Worm (Caenorhabditis elegans): ENCODE measurements around the gene sre-20.

sre-20 gene

ce11 chrV:12773852-12774251 lies 10.9 kb downstream of the sre-20 start:
- no peak for TF ChIP-seq efl-1 (optimal IDR thresholded peaks at IDR 0.05)
- peak in 1 of 2 experiments; percentile 86 for TF ChIP-seq efl-1 (GFP tag; optimal IDR thresholded peaks at IDR 0.05 in 1 of 2)
- peak; percentile 59 for TF ChIP-seq fkh-8 (tag; optimal IDR thresholded peaks at IDR 0.05)
- no peak for TF ChIP-seq ceh-88 (GFP tag; IDR thresholded peaks at IDR 0.05)
- no peak for TF ChIP-seq C04F5.9 (tag; optimal IDR thresholded peaks at IDR 0.05)

ce11 chrV:12773222-12773621 lies 11.5 kb downstream of the sre-20 start, which contains the start of gene ZC455.1:
Gene ZC455.1 (plus strand): TSS chrV:12773522.
- TF ChIP-seq nhr-11 (tag; optimal IDR thresholded peaks at IDR 0.05), result no peak
- TF ChIP-seq fkh-4 (tag; optimal IDR thresholded peaks at IDR 0.05; ENCODE audit: borderline replicate concordance), result no peak
- no peak for TF ChIP-seq zag-1 (tag; optimal IDR thresholded peaks at IDR 0.05)

ce11 chrV:12768946-12769345 lies 15.8 kb downstream of the sre-20 start, which contains the start of gene srt-43:
Gene srt-43 (plus strand): TSS chrV:12769246.
- TF ChIP-seq mef-2 (tag; optimal IDR thresholded peaks at IDR 0.05) (no peak), nhr-11 (tag; optimal IDR thresholded peaks at IDR 0.05) (no peak), dsc-1 (tag; optimal IDR thresholded peaks at IDR 0.05) (no peak), lin-39 (tag; optimal IDR thresholded peaks at IDR 0.05) (no peak), elt-3 (tag; optimal IDR thresholded peaks at IDR 0.05) (no peak), ztf-4 (tag; optimal IDR thresholded peaks at IDR 0.05) (no peak), pax-3 (tag; optimal IDR thresholded peaks at IDR 0.05) (no peak), sptf-1 (tag; optimal IDR thresholded peaks at IDR 0.05) (no peak), nhr-47 (tag; optimal IDR thresholded peaks at IDR 0.05) (no peak), lin-15B (tag; optimal IDR thresholded peaks at IDR 0.05) (no peak), ces-1 (GFP tag; optimal IDR thresholded peaks at IDR 0.05) (no peak), C34B4.2 (tag; optimal IDR thresholded peaks at IDR 0.05) (no peak), pag-3 (tag; optimal IDR thresholded peaks at IDR 0.05; ENCODE audit: borderline replicate concordance, insufficient read depth) (no peak), ztf-11 (tag; optimal IDR thresholded peaks at IDR 0.05) (no peak), unc-86 (tag; optimal IDR thresholded peaks at IDR 0.05) (no peak), fkh-10 (GFP tag; optimal IDR thresholded peaks at IDR 0.05) (no peak), snu-23 (GFP tag; optimal IDR thresholded peaks at IDR 0.05) (no peak)

ce11 chrV:12763291-12763995 lies 21.3 kb downstream of the sre-20 start, which contains the start of the genes abcf-1 and scc-3:
Gene abcf-1 (minus strand): TSS chrV:12763375.
Gene scc-3 (plus strand): TSS chrV:12763945.
- TF ChIP-seq nhr-12 (tag; optimal IDR thresholded peaks at IDR 0.05) (no peak), pax-3 (tag; optimal IDR thresholded peaks at IDR 0.05) (no peak), nhr-11 (tag; optimal IDR thresholded peaks at IDR 0.05) (no peak), sptf-1 (tag; optimal IDR thresholded peaks at IDR 0.05) (no peak), lir-3 (tag; optimal IDR thresholded peaks at IDR 0.05; ENCODE audit: poor library complexity) (no peak), ztf-4 (tag; optimal IDR thresholded peaks at IDR 0.05) (no peak), sup-37 (GFP tag; optimal IDR thresholded peaks at IDR 0.05) (no peak), snpc-4 (tag; optimal IDR thresholded peaks at IDR 0.05) (no peak), lin-35 (GFP tag; optimal IDR thresholded peaks at IDR 0.05) (peak; percentile 45 to 71), ceh-8 (GFP tag; optimal IDR thresholded peaks at IDR 0.05) (no peak), fkh-8 (tag; optimal IDR thresholded peaks at IDR 0.05) (no peak), blmp-1 (tag; optimal IDR thresholded peaks at IDR 0.05) (no peak), pqm-1 (tag; optimal IDR thresholded peaks at IDR 0.05) (no peak), lin-39 (tag; optimal IDR thresholded peaks at IDR 0.05) (no peak), nhr-90 (tag; optimal IDR thresholded peaks at IDR 0.05; ENCODE audit: poor library complexity) (no peak), lin-14 (GFP tag; optimal IDR thresholded peaks at IDR 0.05) (no peak), egl-27 (tag; optimal IDR thresholded peaks at IDR 0.05) (no peak), unc-86 (tag; optimal IDR thresholded peaks at IDR 0.05) (no peak), unc-30 (tag; optimal IDR thresholded peaks at IDR 0.05) (no peak), elt-3 (tag; optimal IDR thresholded peaks at IDR 0.05) (peak in 1 of 6 experiments; percentile 37), nhr-20 (tag; optimal IDR thresholded peaks at IDR 0.05) (peak; percentile 38), vab-15 (tag; optimal IDR thresholded peaks at IDR 0.05) (no peak), nhr-77 (tag; optimal IDR thresholded peaks at IDR 0.05) (no peak), zip-4 (GFP tag; optimal IDR thresholded peaks at IDR 0.05) (no peak), jun-1 (tag; optimal IDR thresholded peaks at IDR 0.05) (no peak), lsy-2 (tag; optimal IDR thresholded peaks at IDR 0.05) (peak; percentile 86 to 98), unc-98 (GFP tag; IDR thresholded peaks at IDR 0.05) (no peak), zag-1 (tag; optimal IDR thresholded peaks at IDR 0.05) (no peak), fos-1 (tag; optimal IDR thresholded peaks at IDR 0.05) (no peak), mdl-1 (tag; optimal IDR thresholded peaks at IDR 0.05) (no peak)
